Fruit fly (Drosophila melanogaster) whole organism, embryonic: Measurements from ENCODE around the gene CG7173.

Experiments used
- CG11456 ChIP-seq: fragments of 200-800 bp; sonication (Bioruptor generic); IDR thresholded peaks from 3 replicates; pipeline ENCODE4 v1.3.6; 2022; ENCODE audit warnings: missing biosample characterization, missing genetic modification characterization
- CG14050 ChIP-seq: fragments of 200-800 bp; sonication (Bioruptor generic); IDR thresholded peaks from 3 replicates; pipeline ENCODE4 v1.3.6; 2022; ENCODE audit warnings: missing biosample characterization, missing genetic modification characterization
- CG9797 ChIP-seq: fragments of 200-800 bp; sonication (Bioruptor generic); optimal IDR thresholded peaks from 3 replicates; lab custom pipeline; 2018; ENCODE audit warnings: missing biosample characterization, mild to moderate bottlenecking, missing genetic modification characterization
- Camta ChIP-seq: fragments of 200-800 bp; sonication (Bioruptor generic); optimal IDR thresholded peaks from 2 replicates; lab custom pipeline; 2016; ENCODE audit warnings: missing biosample characterization, missing genetic modification characterization
- ash1 ChIP-seq: fragments of 200-800 bp; sonication (Bioruptor generic); optimal IDR thresholded peaks from 2 replicates; lab custom pipeline; 2018; ENCODE audit warnings: missing biosample characterization, mild to moderate bottlenecking, missing genetic modification characterization
- h ChIP-seq: fragments of >200 bp; optimal IDR thresholded peaks from 2 replicates; lab custom pipeline; 2017
- ttk ChIP-seq: fragments of 200-800 bp; sonication (Bioruptor generic); IDR thresholded peaks from 2 replicates; pipeline ENCODE4 v2.1.2; 2022; ENCODE audit warnings: missing biosample characterization, missing genetic modification characterization

DNA sequence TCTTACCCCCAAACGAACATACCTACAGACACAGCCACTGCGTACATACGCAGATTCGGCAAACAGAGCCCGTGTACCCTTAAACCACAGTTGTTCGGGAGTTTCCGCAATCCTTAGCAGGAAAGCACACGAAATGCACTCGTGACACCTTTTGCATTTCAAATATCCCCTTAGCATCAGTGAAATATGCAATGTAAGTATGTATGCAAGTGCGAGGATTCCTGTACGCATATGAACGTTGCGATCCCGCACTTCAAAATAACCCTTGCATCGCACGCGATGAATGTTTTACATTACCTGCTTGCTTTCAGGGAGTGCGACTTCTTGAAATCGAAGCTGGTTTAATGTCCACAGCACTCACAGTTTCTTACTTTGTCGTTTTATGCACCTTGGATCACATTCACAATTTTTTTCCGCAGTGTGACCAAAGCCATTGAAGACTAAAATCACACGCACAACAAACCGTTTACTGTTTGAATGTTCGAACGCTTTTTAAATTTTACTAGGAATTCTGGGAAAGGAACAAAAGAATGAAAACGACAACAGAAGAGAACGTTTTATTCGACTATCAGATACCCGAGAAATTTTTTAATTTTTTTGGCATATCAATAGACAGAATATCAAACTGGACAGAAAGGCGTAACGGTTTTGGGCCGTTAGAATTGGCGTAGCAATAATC is 24.6 kb downstream of the CG7173 start, which contains the start of gene Mkrn1:
- TF ChIP-seq CG9797 (GFP tag; lab: Kevin White, UChicago) (peak; percentile 81), CG14050 (GFP tag; lab: Robert Waterston, UW) (no peak), h (no peak), ash1 (no peak), CG11456 (GFP tag; lab: Robert Waterston, UW) (no peak), ttk (GFP tag; lab: Robert Waterston, UW) (no peak), Camta (GFP tag; lab: Kevin White, UChicago) (no peak)
